Worm (Caenorhabditis elegans) whole organism, mixed stage, embryonic: ENCODE results near the gene kreg-1.

Experiments used
- M03D4.4 ChIP-seq: sonication (generic microtip); optimal IDR thresholded peaks from 2 replicates; lab custom pipeline; 2017; ENCODE audit warnings: mild to moderate bottlenecking, missing genetic modification characterization, missing compliant biosample characterization
- bed-3 ChIP-seq: fragments of 200-800 bp; sonication (Bioruptor generic); optimal IDR thresholded peaks from 3 replicates; lab custom pipeline; 2018; ENCODE audit warnings: mild to moderate bottlenecking, missing genetic modification characterization, moderate library complexity, missing compliant biosample characterization
- blmp-1 ChIP-seq: fragments of 150-350 bp; optimal IDR thresholded peaks from 2 replicates; lab custom pipeline; 2014; ENCODE audit warnings: missing biosample characterization, missing genetic modification characterization
- ceh-39 ChIP-seq: fragments of 150-350 bp; optimal IDR thresholded peaks from 2 replicates; lab custom pipeline; 2014; ENCODE audit warnings: missing biosample characterization, missing genetic modification characterization
- ceh-43 ChIP-seq: fragments of 200-800 bp; sonication (Bioruptor generic); optimal IDR thresholded peaks from 2 replicates; lab custom pipeline; 2018; ENCODE audit warnings: mild to moderate bottlenecking, missing genetic modification characterization, moderate library complexity, missing compliant biosample characterization
- ceh-83 ChIP-seq: fragments of 200-800 bp; sonication (Bioruptor generic); optimal IDR thresholded peaks from 2 replicates; lab custom pipeline; 2018; ENCODE audit warnings: mild to moderate bottlenecking, missing genetic modification characterization, missing compliant biosample characterization
- ces-1 ChIP-seq: fragments of 150-350 bp; optimal IDR thresholded peaks from 2 replicates; lab custom pipeline; 2014; ENCODE audit warnings: missing biosample characterization, missing genetic modification reagents, missing genetic modification characterization
- cnd-1 ChIP-seq: fragments of 200-800 bp; sonication (Bioruptor generic); optimal IDR thresholded peaks from 2 replicates; lab custom pipeline; 2018; ENCODE audit warnings: mild to moderate bottlenecking, missing genetic modification characterization, missing compliant biosample characterization
- drap-1 ChIP-seq: fragments of 200-800 bp; sonication (Bioruptor generic); optimal IDR thresholded peaks from 3 replicates; lab custom pipeline; 2018; ENCODE audit warnings: mild to moderate bottlenecking, missing genetic modification characterization, missing compliant biosample characterization
- elt-1 ChIP-seq: sonication (generic microtip); optimal IDR thresholded peaks from 2 replicates; lab custom pipeline; 2017; ENCODE audit warnings: missing genetic modification characterization, mild to moderate bottlenecking, missing compliant biosample characterization, antibody characterized with exemption, moderate library complexity, borderline replicate concordance; ENCODE audit not compliant: insufficient read depth
- elt-3 ChIP-seq: fragments of 150-350 bp; optimal IDR thresholded peaks from 2 replicates; lab custom pipeline; 2014; ENCODE audit warnings: missing biosample characterization, missing genetic modification characterization
- flh-1 ChIP-seq: fragments of 200-800 bp; sonication (Bioruptor generic); optimal IDR thresholded peaks from 2 replicates; lab custom pipeline; 2018; ENCODE audit warnings: mild to moderate bottlenecking, missing genetic modification characterization, moderate library complexity, missing compliant biosample characterization
- ham-2 ChIP-seq: fragments of 200-800 bp; sonication (Bioruptor generic); optimal IDR thresholded peaks from 2 replicates; lab custom pipeline; 2018; ENCODE audit warnings: mild to moderate bottlenecking, missing genetic modification characterization, missing compliant biosample characterization
- hlh-1 ChIP-seq: fragments of 150-350 bp; optimal IDR thresholded peaks from 2 replicates; lab custom pipeline; 2014; ENCODE audit warnings: missing biosample characterization, missing genetic modification reagents, missing genetic modification characterization
- lin-32 ChIP-seq: fragments of 200-800 bp; sonication (Bioruptor generic); optimal IDR thresholded peaks from 2 replicates; lab custom pipeline; 2018; ENCODE audit warnings: mild to moderate bottlenecking, missing genetic modification characterization, missing compliant biosample characterization
- lsy-2 ChIP-seq: fragments of 150-350 bp; optimal IDR thresholded peaks from 2 replicates; lab custom pipeline; 2014; ENCODE audit warnings: missing biosample characterization, missing genetic modification characterization
- mab-5 ChIP-seq: fragments of 150-350 bp; optimal IDR thresholded peaks from 2 replicates; lab custom pipeline; 2014; ENCODE audit warnings: missing biosample characterization, missing genetic modification characterization
- mep-1 ChIP-seq: fragments of 150-350 bp; optimal IDR thresholded peaks from 2 replicates; lab custom pipeline; 2017; ENCODE audit warnings: missing biosample characterization, missing genetic modification reagents, missing genetic modification characterization, inconsistent platforms
- mls-2 ChIP-seq: sonication (generic microtip); optimal IDR thresholded peaks from 2 replicates; lab custom pipeline; 2016; ENCODE audit warnings: mild to moderate bottlenecking, missing genetic modification characterization, moderate library complexity, missing compliant biosample characterization
- nhr-12 ChIP-seq: fragments of 150-350 bp; optimal IDR thresholded peaks from 2 replicates; lab custom pipeline; 2014; ENCODE audit warnings: missing biosample characterization, missing genetic modification characterization
- nhr-2 ChIP-seq: fragments of 150-350 bp; optimal IDR thresholded peaks from 2 replicates; lab custom pipeline; 2014; ENCODE audit warnings: missing biosample characterization, missing genetic modification characterization
- nhr-237 ChIP-seq: fragments of 150-350 bp; optimal IDR thresholded peaks from 2 replicates; lab custom pipeline; 2014; ENCODE audit warnings: missing biosample characterization, missing genetic modification characterization
- nhr-28 ChIP-seq: fragments of 150-350 bp; optimal IDR thresholded peaks from 2 replicates; lab custom pipeline; 2014; ENCODE audit warnings: missing biosample characterization, missing genetic modification characterization
- nhr-76 ChIP-seq: sonication (generic microtip); optimal IDR thresholded peaks from 2 replicates; lab custom pipeline; 2017; ENCODE audit warnings: missing biosample characterization, missing genetic modification characterization
- pha-4 ChIP-seq: fragments of 150-350 bp; optimal IDR thresholded peaks from 2 replicates; lab custom pipeline; 2018; ENCODE audit warnings: missing biosample characterization, missing genetic modification reagents, missing genetic modification characterization
- snpc-4 ChIP-seq: fragments of 150-350 bp; optimal IDR thresholded peaks from 2 replicates; lab custom pipeline; 2014; ENCODE audit warnings: missing biosample characterization, missing genetic modification characterization
- sptf-1 ChIP-seq: sonication (generic microtip); optimal IDR thresholded peaks from 2 replicates; lab custom pipeline; 2017; ENCODE audit warnings: mild to moderate bottlenecking, missing genetic modification characterization, moderate library complexity, missing compliant biosample characterization
- tbx-8 ChIP-seq: fragments of 200-800 bp; sonication (Bioruptor generic); optimal IDR thresholded peaks from 2 replicates; lab custom pipeline; 2018; ENCODE audit warnings: mild to moderate bottlenecking, missing genetic modification characterization, moderate library complexity, missing compliant biosample characterization
- unc-39 ChIP-seq: fragments of 150-350 bp; optimal IDR thresholded peaks from 2 replicates; lab custom pipeline; 2014; ENCODE audit warnings: missing biosample characterization, missing genetic modification characterization
- unc-62 ChIP-seq: fragments of 150-350 bp; optimal IDR thresholded peaks from 2 replicates; lab custom pipeline; 2014; ENCODE audit warnings: missing biosample characterization, missing genetic modification reagents, missing genetic modification characterization
- zip-8 ChIP-seq: fragments of 150-350 bp; optimal IDR thresholded peaks from 2 replicates; lab custom pipeline; 2014; ENCODE audit warnings: missing biosample characterization, missing genetic modification characterization
- ztf-11 ChIP-seq: fragments of 150-350 bp; optimal IDR thresholded peaks from 2 replicates; lab custom pipeline; 2014; ENCODE audit warnings: missing biosample characterization, missing genetic modification characterization

kreg-1 gene

DNA sequence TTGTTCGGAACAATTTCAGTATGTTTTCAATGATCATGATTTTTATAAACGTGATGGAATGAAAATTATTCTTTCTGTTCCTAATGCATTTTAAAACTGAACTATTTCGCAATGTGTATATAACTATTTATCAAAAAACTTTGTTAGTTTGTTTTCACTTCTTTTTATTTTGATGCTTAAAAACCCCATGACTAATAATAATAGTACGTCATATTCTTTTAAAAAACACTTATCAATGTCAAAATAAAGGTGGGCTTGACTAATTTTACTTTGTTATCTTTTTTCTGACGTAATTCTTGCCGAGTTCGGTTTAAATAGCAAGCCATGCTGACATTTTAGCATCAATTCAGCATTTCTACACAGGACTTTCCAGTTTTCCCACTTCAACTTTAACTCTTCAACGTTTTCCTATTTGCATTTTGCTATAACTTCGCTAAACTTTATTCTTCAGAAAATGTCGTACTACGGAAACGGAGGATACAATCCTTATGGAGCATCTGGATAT is 1.6 kb downstream of the kreg-1 start, which contains the start of gene F53A9.1:
Gene F53A9.1, plus strand, starts transcription at position 455 of the 505 bp plus-strand sequence.
- TF ChIP-seq ces-1 (GFP tag; lab: Kevin White, UChicago): no peak
- TF ChIP-seq unc-39: no peak
- no peak for TF ChIP-seq elt-3
- no peak for TF ChIP-seq ham-2
- no peak for TF ChIP-seq unc-62
- TF ChIP-seq drap-1 (GFP tag; lab: Kevin White, UChicago): no peak
- no peak for TF ChIP-seq bed-3 (GFP tag; lab: Kevin White, UChicago)
- TF ChIP-seq mab-5 (tag; lab: Kevin White, UChicago): no peak
- TF ChIP-seq nhr-76 (tag; lab: Kevin White, UChicago): no peak
- no peak for TF ChIP-seq zip-8 (tag; lab: Kevin White, UChicago)
- no peak for TF ChIP-seq elt-1 (tag; lab: Kevin White, UChicago)
- no peak for TF ChIP-seq ztf-11 (tag; lab: Kevin White, UChicago)
- no peak for TF ChIP-seq flh-1
- no peak for TF ChIP-seq nhr-2 (tag; lab: Kevin White, UChicago)
- TF ChIP-seq M03D4.4 (tag; lab: Kevin White, UChicago): no peak

- no peak for TF ChIP-seq tbx-8 (GFP tag; lab: Kevin White, UChicago)
- no peak for TF ChIP-seq mep-1 (tag; lab: Kevin White, UChicago)
- TF ChIP-seq bed-3 (GFP tag; lab: Kevin White, UChicago): no peak
- TF ChIP-seq blmp-1 (tag; lab: Kevin White, UChicago): no peak
- TF ChIP-seq, all 35 proteins: peak for 0
Measured at ce11 chrX:8712662-8713061, 3.1 kb downstream of the kreg-1 start.

DNA sequence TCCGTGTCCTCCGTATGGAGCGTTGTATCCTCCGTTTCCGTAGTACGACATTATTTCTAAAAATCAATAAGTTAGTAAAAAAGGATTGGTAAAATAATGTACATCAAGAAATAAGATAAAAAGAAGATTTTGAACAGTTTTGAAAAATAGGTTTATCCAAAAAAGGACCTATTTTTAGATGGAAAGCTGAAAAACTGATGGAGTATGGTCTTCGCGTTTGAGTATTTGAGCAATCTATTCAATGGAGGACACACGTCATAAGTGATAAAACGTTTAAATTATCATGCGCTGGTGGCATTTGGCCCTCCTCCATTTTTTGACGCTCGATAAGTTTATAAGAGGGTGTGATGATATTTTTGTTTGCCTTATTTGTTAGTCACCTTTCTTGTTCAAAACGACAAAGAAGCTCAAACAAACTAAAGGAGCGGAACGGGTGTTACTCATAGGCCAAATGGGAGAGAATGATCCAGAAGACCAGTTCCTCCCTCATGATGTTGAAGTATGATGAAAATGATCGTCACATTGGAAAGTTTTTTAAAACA is 4.3 kb downstream of the kreg-1 start, which contains the start of gene F53A9.6:
Gene F53A9.6, minus strand, starts transcription at position 51 of the 542 bp plus-strand sequence.
- TF ChIP-seq elt-1 (tag; lab: Kevin White, UChicago): no peak
- no peak for TF ChIP-seq lsy-2 (tag; lab: Kevin White, UChicago)
- no peak for TF ChIP-seq nhr-12
- no peak for TF ChIP-seq pha-4 (tag; lab: Kevin White, UChicago)
- no peak for TF ChIP-seq mep-1 (tag; lab: Kevin White, UChicago)
- no peak for TF ChIP-seq bed-3 (GFP tag; lab: Kevin White, UChicago)
- no peak for TF ChIP-seq mls-2 (tag; lab: Kevin White, UChicago)
- TF ChIP-seq nhr-76 (tag; lab: Kevin White, UChicago): no peak
- TF ChIP-seq mab-5 (tag; lab: Kevin White, UChicago): no peak
- no peak for TF ChIP-seq zip-8 (tag; lab: Kevin White, UChicago)
- no peak for TF ChIP-seq unc-39
- no peak for TF ChIP-seq nhr-237 (tag; lab: Kevin White, UChicago)
- no peak for TF ChIP-seq drap-1 (GFP tag; lab: Kevin White, UChicago)
- no peak for TF ChIP-seq elt-3
- TF ChIP-seq nhr-28 (tag; lab: Kevin White, UChicago): no peak
- TF ChIP-seq nhr-2 (tag; lab: Kevin White, UChicago): no peak
- TF ChIP-seq ceh-43 (GFP tag; lab: Kevin White, UChicago): no peak
- TF ChIP-seq sptf-1 (tag; lab: Kevin White, UChicago): no peak
- TF ChIP-seq blmp-1 (tag; lab: Kevin White, UChicago): no peak
- no peak for TF ChIP-seq snpc-4 (tag; lab: Kevin White, UChicago)

- TF ChIP-seq cnd-1 (tag; lab: Kevin White, UChicago) (no peak), ceh-43 (GFP tag; lab: Kevin White, UChicago) (no peak), lin-32 (GFP tag; lab: Kevin White, UChicago) (no peak), lsy-2 (tag; lab: Kevin White, UChicago) (no peak), ceh-39 (no peak), M03D4.4 (tag; lab: Kevin White, UChicago) (no peak), mep-1 (tag; lab: Kevin White, UChicago) (no peak), hlh-1 (tag; lab: Kevin White, UChicago) (no peak), tbx-8 (GFP tag; lab: Kevin White, UChicago) (no peak), zip-8 (tag; lab: Kevin White, UChicago) (no peak), ceh-83 (GFP tag; lab: Kevin White, UChicago) (no peak), ztf-11 (tag; lab: Kevin White, UChicago) (no peak), unc-39 (no peak), elt-3 (no peak), mab-5 (tag; lab: Kevin White, UChicago) (no peak), nhr-76 (tag; lab: Kevin White, UChicago) (no peak), ces-1 (GFP tag; lab: Kevin White, UChicago) (no peak)
Measured at ce11 chrX:8714845-8715244, 5.3 kb downstream of the kreg-1 start.
